Worm (Caenorhabditis elegans) whole organism, early embryonic: ENCODE results near the gene F59B2.3.

Experiments
- B0310.2 ChIP-seq: sonication (generic microtip); optimal IDR thresholded peaks from 2 replicates; lab custom pipeline; 2016; ENCODE audit warnings: mild to moderate bottlenecking, missing genetic modification characterization, missing compliant biosample characterization
- F13C5.2 ChIP-seq: sonication (generic microtip); optimal IDR thresholded peaks from 2 replicates; lab custom pipeline; 2017; ENCODE audit warnings: mild to moderate bottlenecking, missing genetic modification characterization, inconsistent platforms, missing compliant biosample characterization
- aly-1 ChIP-seq: sonication (generic microtip); optimal IDR thresholded peaks from 2 replicates; lab custom pipeline; 2016; ENCODE audit warnings: missing genetic modification characterization, missing compliant biosample characterization
- ama-1 ChIP-seq: fragments of 150-350 bp; optimal IDR thresholded peaks from 2 replicates; lab custom pipeline; 2014
- ceh-13 ChIP-seq: fragments of 200-800 bp; sonication (Bioruptor generic); optimal IDR thresholded peaks from 2 replicates; lab custom pipeline; 2018; ENCODE audit warnings: mild to moderate bottlenecking, missing genetic modification characterization, missing compliant biosample characterization
- ceh-36 ChIP-seq: sonication (generic microtip); optimal IDR thresholded peaks from 2 replicates; lab custom pipeline; 2016; ENCODE audit warnings: missing genetic modification characterization, inconsistent platforms, missing compliant biosample characterization
- ets-7 ChIP-seq: sonication (generic microtip); optimal IDR thresholded peaks from 2 replicates; lab custom pipeline; 2016; ENCODE audit warnings: missing genotype, missing genetic modification characterization, missing compliant biosample characterization
- flt-1 ChIP-seq: fragments of 200-800 bp; sonication (Bioruptor generic); IDR thresholded peaks from 2 replicates; pipeline ENCODE4 v1.3.6; 2022; ENCODE audit warnings: missing genetic modification characterization, missing compliant biosample characterization
- hmbx-1 ChIP-seq: sonication (generic microtip); optimal IDR thresholded peaks from 2 replicates; lab custom pipeline; 2016; ENCODE audit warnings: mild to moderate bottlenecking, missing genetic modification characterization, missing compliant biosample characterization
- hmg-4 ChIP-seq: fragments of 200-800 bp; sonication (Bioruptor generic); optimal IDR thresholded peaks from 2 replicates; lab custom pipeline; 2018; ENCODE audit warnings: mild to moderate bottlenecking, missing genetic modification characterization, missing compliant biosample characterization
- hnd-1 ChIP-seq: sonication (generic microtip); optimal IDR thresholded peaks from 2 replicates; lab custom pipeline; 2016; ENCODE audit warnings: missing genetic modification characterization, missing compliant biosample characterization
- pes-1 ChIP-seq: fragments of 200-800 bp; sonication (Bioruptor generic); IDR thresholded peaks from 2 replicates; pipeline ENCODE4 v1.3.6; 2022; ENCODE audit warnings: missing genetic modification reagents, missing genetic modification characterization, missing compliant biosample characterization
- scrt-1 ChIP-seq: fragments of 200-800 bp; sonication (Bioruptor generic); IDR thresholded peaks from 2 replicates; pipeline ENCODE4 v1.3.6; 2022; ENCODE audit warnings: missing genetic modification characterization, missing compliant biosample characterization
- sea-1 ChIP-seq: fragments of 200-800 bp; sonication (Bioruptor generic); conservative IDR thresholded peaks from 2 replicates; pipeline ENCODE4 v1.3.6; 2022; ENCODE audit warnings: missing genetic modification characterization, missing compliant biosample characterization
- tbx-11 ChIP-seq: fragments of 200-800 bp; sonication (Bioruptor generic); IDR thresholded peaks from 2 replicates; pipeline ENCODE4 v1.3.6; 2022; ENCODE audit warnings: missing genetic modification characterization, missing compliant biosample characterization
- tbx-37 ChIP-seq: fragments of 200-800 bp; sonication (Bioruptor generic); conservative IDR thresholded peaks from 2 replicates; pipeline ENCODE4 v1.3.6; 2022; ENCODE audit warnings: missing genetic modification reagents, missing genetic modification characterization, missing compliant biosample characterization
- tra-4 ChIP-seq: sonication (generic microtip); optimal IDR thresholded peaks from 2 replicates; lab custom pipeline; 2017; ENCODE audit warnings: missing genetic modification characterization, missing compliant biosample characterization

The F59B2.3 gene

DNA sequence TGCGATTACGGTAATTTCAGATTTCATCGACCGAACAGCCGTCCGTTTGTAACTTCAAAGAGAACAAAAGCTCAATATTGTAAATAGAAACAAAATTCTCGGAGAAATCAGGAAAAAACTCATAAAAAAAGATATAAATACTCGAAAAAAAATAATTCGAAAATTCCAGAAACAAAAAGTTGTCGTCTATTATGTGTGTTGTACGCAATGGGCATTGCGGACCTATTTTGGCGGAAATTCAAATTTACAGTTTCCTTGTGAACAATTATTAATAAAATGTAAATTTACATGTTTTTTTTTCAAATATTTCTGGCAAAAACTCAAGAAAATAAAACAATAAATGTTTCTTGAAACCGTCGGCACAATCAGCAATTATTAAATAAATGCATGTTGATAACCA lies 14.1 kb downstream of the F59B2.3 start:
- no peak for TF ChIP-seq aly-1 (tag; lab: Kevin White, UChicago)
- TF ChIP-seq tra-4 (tag; lab: Kevin White, UChicago), result no peak
- no peak for TF ChIP-seq ceh-13 (GFP tag; lab: Kevin White, UChicago)
- TF ChIP-seq ceh-36, result no peak
- no peak for TF ChIP-seq tbx-11 (GFP tag; lab: Robert Waterston, UW)
- no peak for TF ChIP-seq pes-1 (GFP tag; lab: Robert Waterston, UW)
- no peak for TF ChIP-seq ama-1 (lab: Kevin White, UChicago)
- TF ChIP-seq ets-7 (tag; lab: Kevin White, UChicago), result no peak
- TF ChIP-seq B0310.2 (tag; lab: Kevin White, UChicago), result no peak
- no peak for TF ChIP-seq F13C5.2 (tag; lab: Kevin White, UChicago)
- TF ChIP-seq hmg-4 (GFP tag; lab: Kevin White, UChicago), result no peak
- no peak for TF ChIP-seq flt-1 (GFP tag; lab: Robert Waterston, UW)
- TF ChIP-seq scrt-1 (GFP tag; lab: Robert Waterston, UW), result no peak
- no peak for TF ChIP-seq hmbx-1
- TF ChIP-seq tbx-37 (GFP tag; lab: Robert Waterston, UW), result no peak
- no peak for TF ChIP-seq sea-1 (GFP tag; lab: Robert Waterston, UW)
- no peak for TF ChIP-seq hnd-1 (tag; lab: Kevin White, UChicago)

DNA sequence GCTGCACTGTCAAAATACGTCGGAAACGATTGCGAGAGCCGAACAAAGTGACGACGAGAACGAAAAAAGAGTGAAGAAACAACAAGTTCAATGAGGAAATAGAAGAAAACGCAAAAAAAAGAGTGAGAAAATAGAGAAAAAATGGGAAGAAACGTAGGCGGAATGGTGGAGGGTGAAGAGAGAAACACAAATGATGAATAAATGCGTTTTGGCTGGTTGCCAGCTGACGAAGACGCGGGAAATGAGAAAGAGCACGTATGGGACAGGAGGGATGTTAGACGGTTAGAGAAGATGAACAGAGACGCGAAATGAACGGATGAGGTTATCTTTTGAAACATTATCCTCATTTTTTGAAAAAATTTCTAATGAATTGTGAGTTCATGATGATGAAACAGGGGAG lies 14.6 kb downstream of the F59B2.3 start:
- no peak for TF ChIP-seq tbx-11 (GFP tag; lab: Robert Waterston, UW)
- TF ChIP-seq ets-7 (tag; lab: Kevin White, UChicago), result no peak
- TF ChIP-seq aly-1 (tag; lab: Kevin White, UChicago), result no peak
- no peak for TF ChIP-seq sea-1 (GFP tag; lab: Robert Waterston, UW)
- TF ChIP-seq ceh-13 (GFP tag; lab: Kevin White, UChicago), result no peak

DNA sequence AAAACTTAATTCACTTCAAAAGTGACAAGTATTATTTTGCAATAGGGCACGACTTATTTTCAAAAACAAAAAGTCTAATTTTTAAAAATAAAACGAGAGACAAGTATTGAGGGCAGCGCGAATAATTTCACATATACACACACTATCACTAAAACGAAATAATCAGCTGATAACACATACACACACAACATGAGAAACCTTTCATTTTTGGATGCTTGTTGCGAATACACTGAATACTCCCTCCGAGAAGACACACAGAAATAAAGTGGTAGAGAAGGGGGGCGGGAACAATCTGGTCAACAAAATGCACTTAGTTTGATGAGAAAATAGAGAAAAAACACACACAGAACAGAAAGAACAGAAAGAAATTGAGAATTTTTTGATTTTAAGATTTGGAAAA lies 15.2 kb downstream of the F59B2.3 start:
- TF ChIP-seq aly-1 (tag; lab: Kevin White, UChicago) (no peak), tbx-11 (GFP tag; lab: Robert Waterston, UW) (no peak), hmbx-1 (no peak), B0310.2 (tag; lab: Kevin White, UChicago) (no peak), flt-1 (GFP tag; lab: Robert Waterston, UW) (no peak), pes-1 (GFP tag; lab: Robert Waterston, UW) (no peak), ama-1 (lab: Kevin White, UChicago) (no peak), ceh-36 (no peak), scrt-1 (GFP tag; lab: Robert Waterston, UW) (no peak), tbx-37 (GFP tag; lab: Robert Waterston, UW) (no peak), hmg-4 (GFP tag; lab: Kevin White, UChicago) (no peak), tra-4 (tag; lab: Kevin White, UChicago) (no peak), ets-7 (tag; lab: Kevin White, UChicago) (no peak), hnd-1 (tag; lab: Kevin White, UChicago) (no peak)

DNA sequence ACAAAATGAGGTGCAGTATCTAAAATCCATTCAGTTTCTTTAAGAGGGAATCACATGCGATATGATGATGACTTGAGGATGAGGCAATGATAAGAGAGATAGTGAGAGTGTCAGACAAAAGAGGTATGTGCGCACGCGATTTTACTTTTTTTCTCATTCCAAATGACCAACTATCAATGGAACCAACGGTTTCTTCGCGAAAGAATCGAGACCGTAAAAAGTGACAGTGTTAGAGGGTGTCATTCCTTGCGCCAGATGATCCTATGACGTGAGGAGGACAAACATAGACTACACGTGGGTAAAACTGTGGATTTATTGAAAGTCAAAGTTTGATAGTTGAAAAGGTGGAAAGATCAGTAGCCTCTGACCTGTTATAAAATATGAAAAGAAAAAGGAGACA lies 15.8 kb downstream of the F59B2.3 start:
- TF ChIP-seq pes-1 (GFP tag; lab: Robert Waterston, UW) (no peak), ceh-13 (GFP tag; lab: Kevin White, UChicago) (no peak), aly-1 (tag; lab: Kevin White, UChicago) (no peak), flt-1 (GFP tag; lab: Robert Waterston, UW) (no peak), hmg-4 (GFP tag; lab: Kevin White, UChicago) (no peak), F13C5.2 (tag; lab: Kevin White, UChicago) (no peak), scrt-1 (GFP tag; lab: Robert Waterston, UW) (no peak), tra-4 (tag; lab: Kevin White, UChicago) (no peak), ceh-36 (no peak), tbx-11 (GFP tag; lab: Robert Waterston, UW) (no peak), hmbx-1 (no peak), B0310.2 (tag; lab: Kevin White, UChicago) (no peak), hnd-1 (tag; lab: Kevin White, UChicago) (no peak), ama-1 (lab: Kevin White, UChicago) (no peak), ets-7 (tag; lab: Kevin White, UChicago) (no peak), tbx-37 (GFP tag; lab: Robert Waterston, UW) (no peak), sea-1 (GFP tag; lab: Robert Waterston, UW) (no peak)

DNA sequence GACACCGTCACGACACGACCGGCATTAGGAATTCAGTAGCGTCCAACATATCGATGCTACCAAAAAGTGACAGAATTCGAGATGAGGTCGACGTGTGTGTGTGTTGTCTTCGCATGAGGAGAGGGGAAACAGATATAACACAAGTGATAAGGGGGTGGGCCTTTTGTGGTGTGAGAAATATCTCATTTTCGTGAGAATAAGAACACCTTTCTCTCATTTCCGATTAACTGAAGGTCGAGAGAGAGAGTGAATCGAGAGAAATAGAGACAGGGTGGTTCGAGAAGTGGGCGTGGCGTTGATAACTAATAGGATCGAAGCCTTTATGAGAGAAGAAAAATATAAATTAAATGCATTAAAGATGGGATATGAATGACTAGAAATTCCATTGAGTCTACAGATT lies 16.4 kb downstream of the F59B2.3 start:
- no peak for TF ChIP-seq ceh-13 (GFP tag; lab: Kevin White, UChicago)
- TF ChIP-seq hmg-4 (GFP tag; lab: Kevin White, UChicago), result no peak
- no peak for TF ChIP-seq flt-1 (GFP tag; lab: Robert Waterston, UW)
- TF ChIP-seq scrt-1 (GFP tag; lab: Robert Waterston, UW), result no peak
- no peak for TF ChIP-seq F13C5.2 (tag; lab: Kevin White, UChicago)
- TF ChIP-seq pes-1 (GFP tag; lab: Robert Waterston, UW), result no peak
- TF ChIP-seq hnd-1 (tag; lab: Kevin White, UChicago), result no peak

DNA sequence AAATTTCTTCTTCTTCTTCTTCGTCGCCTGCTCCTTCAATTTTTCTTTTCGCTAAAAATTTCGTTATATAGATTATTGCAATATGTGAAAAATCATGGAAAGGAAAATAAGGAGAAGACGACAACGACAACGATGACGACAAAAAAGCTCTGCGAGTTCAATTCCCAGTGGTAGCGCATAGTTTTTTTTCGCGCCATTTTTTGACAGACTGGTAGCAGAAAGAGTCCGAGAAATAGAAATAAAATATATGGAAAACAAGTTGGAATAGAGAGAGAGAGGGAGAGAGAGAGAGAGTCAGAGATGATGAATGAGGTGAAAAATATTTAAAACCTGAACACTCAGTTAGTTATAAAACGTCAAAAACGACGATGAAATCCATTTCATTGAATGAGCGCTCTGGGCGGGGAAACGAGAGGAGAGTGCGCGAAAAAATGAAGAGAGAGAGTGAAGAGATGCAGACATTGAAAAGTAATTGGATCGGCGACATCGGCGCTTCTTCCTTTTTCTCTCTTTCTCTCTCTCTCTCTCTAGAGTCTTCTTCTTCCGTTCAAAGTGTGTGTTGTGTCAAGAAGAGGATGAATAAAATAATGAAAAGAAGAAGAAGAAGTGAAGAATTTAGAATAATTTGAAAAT lies 17.6 kb downstream of the F59B2.3 start, which contains the start of gene pde-2:
Gene pde-2 (minus strand): TSS at position 51 of the 633 bp plus-strand sequence.
- TF ChIP-seq scrt-1 (GFP tag; lab: Robert Waterston, UW) (no peak), B0310.2 (tag; lab: Kevin White, UChicago) (no peak), ama-1 (lab: Kevin White, UChicago) (no peak), flt-1 (GFP tag; lab: Robert Waterston, UW) (no peak), F13C5.2 (tag; lab: Kevin White, UChicago) (no peak), tra-4 (tag; lab: Kevin White, UChicago) (no peak), hnd-1 (tag; lab: Kevin White, UChicago) (no peak), hmg-4 (GFP tag; lab: Kevin White, UChicago) (no peak), sea-1 (GFP tag; lab: Robert Waterston, UW) (no peak), ets-7 (tag; lab: Kevin White, UChicago) (no peak), tbx-11 (GFP tag; lab: Robert Waterston, UW) (no peak), hmbx-1 (no peak), ceh-13 (GFP tag; lab: Kevin White, UChicago) (no peak), ceh-36 (no peak), tbx-37 (GFP tag; lab: Robert Waterston, UW) (no peak), pes-1 (GFP tag; lab: Robert Waterston, UW) (no peak)
